Worm (Caenorhabditis elegans): ENCODE measurements around the gene F46B3.16.

DNA sequence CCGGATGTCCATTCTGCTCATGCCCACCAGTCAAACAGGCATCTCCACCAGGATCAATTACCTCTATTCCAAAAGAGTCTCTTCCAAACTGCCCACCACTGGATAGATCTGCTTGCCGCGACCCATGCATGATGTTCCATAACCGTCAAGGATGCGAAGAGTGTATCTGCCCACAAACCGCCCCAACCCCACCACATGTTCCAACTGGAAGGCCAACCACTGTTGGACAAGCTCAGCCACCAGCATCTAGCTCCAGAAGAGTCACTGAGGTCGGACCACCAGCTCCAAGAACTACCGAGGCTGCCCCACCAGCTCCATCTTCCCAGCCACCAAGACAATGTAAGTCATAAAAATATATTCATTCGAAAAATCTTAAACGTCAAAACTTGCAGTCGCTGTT is 36.2 kb downstream of the F46B3.16 start:
- TF ChIP-seq flt-1 (GFP tag; IDR thresholded peaks at IDR 0.05) (no peak), tab-1 (GFP tag; IDR thresholded peaks at IDR 0.05) (no peak), klf-2 (GFP tag; conservative IDR thresholded peaks at IDR 0.05) (no peak), ztf-23 (GFP tag; IDR thresholded peaks at IDR 0.05) (no peak)

Measured in whole organism, midembryonic.